Worm (Caenorhabditis elegans) whole organism, mixed stage, embryonic: ENCODE data around the gene str-106.

Experiments
- M03D4.4 ChIP-seq: sonication (generic microtip); optimal IDR thresholded peaks from 2 replicates; lab custom pipeline; 2017; ENCODE audit warnings: mild to moderate bottlenecking, missing genetic modification characterization, missing compliant biosample characterization
- bed-3 ChIP-seq: fragments of 200-800 bp; sonication (Bioruptor generic); optimal IDR thresholded peaks from 3 replicates; lab custom pipeline; 2018; ENCODE audit warnings: mild to moderate bottlenecking, missing genetic modification characterization, moderate library complexity, missing compliant biosample characterization
- blmp-1 ChIP-seq: fragments of 150-350 bp; optimal IDR thresholded peaks from 2 replicates; lab custom pipeline; 2014; ENCODE audit warnings: missing biosample characterization, missing genetic modification characterization
- ceh-39 ChIP-seq: fragments of 150-350 bp; optimal IDR thresholded peaks from 2 replicates; lab custom pipeline; 2014; ENCODE audit warnings: missing biosample characterization, missing genetic modification characterization
- ceh-43 ChIP-seq: fragments of 200-800 bp; sonication (Bioruptor generic); optimal IDR thresholded peaks from 2 replicates; lab custom pipeline; 2018; ENCODE audit warnings: mild to moderate bottlenecking, missing genetic modification characterization, moderate library complexity, missing compliant biosample characterization
- ceh-83 ChIP-seq: fragments of 200-800 bp; sonication (Bioruptor generic); optimal IDR thresholded peaks from 2 replicates; lab custom pipeline; 2018; ENCODE audit warnings: mild to moderate bottlenecking, missing genetic modification characterization, missing compliant biosample characterization
- ces-1 ChIP-seq: fragments of 150-350 bp; optimal IDR thresholded peaks from 2 replicates; lab custom pipeline; 2014; ENCODE audit warnings: missing biosample characterization, missing genetic modification reagents, missing genetic modification characterization
- cnd-1 ChIP-seq: fragments of 200-800 bp; sonication (Bioruptor generic); optimal IDR thresholded peaks from 2 replicates; lab custom pipeline; 2018; ENCODE audit warnings: mild to moderate bottlenecking, missing genetic modification characterization, missing compliant biosample characterization
- drap-1 ChIP-seq: fragments of 200-800 bp; sonication (Bioruptor generic); optimal IDR thresholded peaks from 3 replicates; lab custom pipeline; 2018; ENCODE audit warnings: mild to moderate bottlenecking, missing genetic modification characterization, missing compliant biosample characterization
- elt-1 ChIP-seq: sonication (generic microtip); optimal IDR thresholded peaks from 2 replicates; lab custom pipeline; 2017; ENCODE audit warnings: missing genetic modification characterization, mild to moderate bottlenecking, missing compliant biosample characterization, antibody characterized with exemption, moderate library complexity, borderline replicate concordance; ENCODE audit not compliant: insufficient read depth
- elt-3 ChIP-seq: fragments of 150-350 bp; optimal IDR thresholded peaks from 2 replicates; lab custom pipeline; 2014; ENCODE audit warnings: missing biosample characterization, missing genetic modification characterization
- flh-1 ChIP-seq: fragments of 200-800 bp; sonication (Bioruptor generic); optimal IDR thresholded peaks from 2 replicates; lab custom pipeline; 2018; ENCODE audit warnings: mild to moderate bottlenecking, missing genetic modification characterization, moderate library complexity, missing compliant biosample characterization
- ham-2 ChIP-seq: fragments of 200-800 bp; sonication (Bioruptor generic); optimal IDR thresholded peaks from 2 replicates; lab custom pipeline; 2018; ENCODE audit warnings: mild to moderate bottlenecking, missing genetic modification characterization, missing compliant biosample characterization
- hlh-1 ChIP-seq: fragments of 150-350 bp; optimal IDR thresholded peaks from 2 replicates; lab custom pipeline; 2014; ENCODE audit warnings: missing biosample characterization, missing genetic modification reagents, missing genetic modification characterization
- lin-13 ChIP-seq: fragments of 150-350 bp; optimal IDR thresholded peaks from 2 replicates; lab custom pipeline; 2014; ENCODE audit warnings: missing biosample characterization, missing genetic modification characterization
- lin-32 ChIP-seq: fragments of 200-800 bp; sonication (Bioruptor generic); optimal IDR thresholded peaks from 2 replicates; lab custom pipeline; 2018; ENCODE audit warnings: mild to moderate bottlenecking, missing genetic modification characterization, missing compliant biosample characterization
- lsy-2 ChIP-seq: fragments of 150-350 bp; optimal IDR thresholded peaks from 2 replicates; lab custom pipeline; 2014; ENCODE audit warnings: missing biosample characterization, missing genetic modification characterization
- mab-5 ChIP-seq: fragments of 150-350 bp; optimal IDR thresholded peaks from 2 replicates; lab custom pipeline; 2014; ENCODE audit warnings: missing biosample characterization, missing genetic modification characterization
- mep-1 ChIP-seq: fragments of 150-350 bp; optimal IDR thresholded peaks from 2 replicates; lab custom pipeline; 2017; ENCODE audit warnings: missing biosample characterization, missing genetic modification reagents, missing genetic modification characterization, inconsistent platforms
- mls-2 ChIP-seq: sonication (generic microtip); optimal IDR thresholded peaks from 2 replicates; lab custom pipeline; 2016; ENCODE audit warnings: mild to moderate bottlenecking, missing genetic modification characterization, moderate library complexity, missing compliant biosample characterization
- nhr-2 ChIP-seq: fragments of 150-350 bp; optimal IDR thresholded peaks from 2 replicates; lab custom pipeline; 2014; ENCODE audit warnings: missing biosample characterization, missing genetic modification characterization
- nhr-237 ChIP-seq: fragments of 150-350 bp; optimal IDR thresholded peaks from 2 replicates; lab custom pipeline; 2014; ENCODE audit warnings: missing biosample characterization, missing genetic modification characterization
- nhr-28 ChIP-seq: fragments of 150-350 bp; optimal IDR thresholded peaks from 2 replicates; lab custom pipeline; 2014; ENCODE audit warnings: missing biosample characterization, missing genetic modification characterization
- nhr-76 ChIP-seq: sonication (generic microtip); optimal IDR thresholded peaks from 2 replicates; lab custom pipeline; 2017; ENCODE audit warnings: missing biosample characterization, missing genetic modification characterization
- sem-2 ChIP-seq: fragments of 200-800 bp; sonication (Bioruptor generic); optimal IDR thresholded peaks from 2 replicates; lab custom pipeline; 2018; ENCODE audit warnings: mild to moderate bottlenecking, missing genetic modification characterization, missing compliant biosample characterization
- snpc-4 ChIP-seq: fragments of 150-350 bp; optimal IDR thresholded peaks from 2 replicates; lab custom pipeline; 2014; ENCODE audit warnings: missing biosample characterization, missing genetic modification characterization
- sptf-1 ChIP-seq: sonication (generic microtip); optimal IDR thresholded peaks from 2 replicates; lab custom pipeline; 2017; ENCODE audit warnings: mild to moderate bottlenecking, missing genetic modification characterization, moderate library complexity, missing compliant biosample characterization
- unc-120 ChIP-seq: sonication (generic microtip); optimal IDR thresholded peaks from 2 replicates; lab custom pipeline; 2017; ENCODE audit warnings: missing genetic modification characterization, missing compliant biosample characterization; ENCODE audit not compliant: poor library complexity, severe bottlenecking
- unc-39 ChIP-seq: fragments of 150-350 bp; optimal IDR thresholded peaks from 2 replicates; lab custom pipeline; 2014; ENCODE audit warnings: missing biosample characterization, missing genetic modification characterization
- unc-62 ChIP-seq: fragments of 150-350 bp; optimal IDR thresholded peaks from 2 replicates; lab custom pipeline; 2014; ENCODE audit warnings: missing biosample characterization, missing genetic modification reagents, missing genetic modification characterization
- ztf-11 ChIP-seq: fragments of 150-350 bp; optimal IDR thresholded peaks from 2 replicates; lab custom pipeline; 2014; ENCODE audit warnings: missing biosample characterization, missing genetic modification characterization

str-106 gene

ce11 chrV:16202618-16203017, 22.2 kb downstream of the str-106 start, which contains the start of gene F11A5.18:
Gene F11A5.18 (plus strand): TSS chrV:16202918.
- TF ChIP-seq nhr-76 (no peak), hlh-1 (tag; lab: Kevin White, UChicago) (no peak), ztf-11 (no peak), unc-39 (tag; lab: Kevin White, UChicago) (no peak), ceh-43 (GFP tag; lab: Kevin White, UChicago) (no peak), elt-3 (tag; lab: Kevin White, UChicago) (no peak), M03D4.4 (tag; lab: Kevin White, UChicago) (no peak), flh-1 (GFP tag; lab: Kevin White, UChicago) (no peak), sem-2 (GFP tag; lab: Kevin White, UChicago) (no peak)

DNA sequence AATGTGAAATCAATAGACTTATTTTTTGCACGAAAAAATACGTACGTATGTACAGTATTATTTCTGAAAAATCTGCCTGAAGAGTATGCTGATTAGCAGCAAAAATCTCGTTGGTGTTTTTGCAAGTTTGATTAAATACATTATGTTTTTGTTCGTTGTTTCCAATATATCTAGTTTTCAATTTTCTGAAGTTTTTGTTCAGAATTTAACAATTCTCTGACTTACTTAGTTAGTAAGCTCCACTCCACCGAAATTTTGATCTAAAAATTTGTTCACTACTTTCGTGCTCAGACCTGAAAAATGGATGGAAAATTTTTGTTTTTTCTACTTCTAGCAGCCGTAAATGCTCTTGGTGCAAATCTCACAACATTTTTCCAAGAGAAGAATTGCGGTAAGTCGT, 24.4 kb downstream of the str-106 start, which contains the start of gene irld-26:
irld-26 (plus strand) TSS at position 301 of the 400 bp plus-strand sequence.
- TF ChIP-seq snpc-4 (tag; lab: Kevin White, UChicago), result no peak
- TF ChIP-seq unc-62 (GFP tag; lab: Kevin White, UChicago), result no peak
- TF ChIP-seq ham-2 (GFP tag; lab: Kevin White, UChicago), result no peak
- TF ChIP-seq mep-1 (tag; lab: Kevin White, UChicago), result no peak
- TF ChIP-seq drap-1 (GFP tag; lab: Kevin White, UChicago), result no peak
- no peak for TF ChIP-seq ceh-39 (tag; lab: Kevin White, UChicago)
- no peak for TF ChIP-seq nhr-76
- TF ChIP-seq unc-120 (tag; lab: Kevin White, UChicago), result no peak
- TF ChIP-seq unc-39 (tag; lab: Kevin White, UChicago), result no peak
- TF ChIP-seq blmp-1 (tag; lab: Kevin White, UChicago), result no peak
- TF ChIP-seq nhr-237, result no peak
- TF ChIP-seq nhr-28, result no peak

- no peak for TF ChIP-seq mep-1 (tag; lab: Kevin White, UChicago)
- no peak for TF ChIP-seq nhr-28
- TF ChIP-seq sptf-1, result no peak
- TF ChIP-seq M03D4.4 (tag; lab: Kevin White, UChicago), result no peak
- TF ChIP-seq cnd-1 (tag; lab: Kevin White, UChicago), result no peak
- TF ChIP-seq blmp-1 (tag; lab: Kevin White, UChicago), result no peak
- no peak for TF ChIP-seq sem-2 (GFP tag; lab: Kevin White, UChicago)
- TF ChIP-seq unc-39 (tag; lab: Kevin White, UChicago), result no peak
- TF ChIP-seq bed-3, result no peak
- no peak for TF ChIP-seq mls-2 (tag; lab: Kevin White, UChicago)
- TF ChIP-seq ces-1 (GFP tag; lab: Kevin White, UChicago), result no peak
- TF ChIP-seq lin-13 (tag; lab: Kevin White, UChicago), result no peak
These were observed 29.4 kb downstream of the str-106 start, which contains the start of gene oac-15 for ce11 chrV:16209837-16210236. Gene oac-15 (minus strand): TSS chrV:16209937.

DNA sequence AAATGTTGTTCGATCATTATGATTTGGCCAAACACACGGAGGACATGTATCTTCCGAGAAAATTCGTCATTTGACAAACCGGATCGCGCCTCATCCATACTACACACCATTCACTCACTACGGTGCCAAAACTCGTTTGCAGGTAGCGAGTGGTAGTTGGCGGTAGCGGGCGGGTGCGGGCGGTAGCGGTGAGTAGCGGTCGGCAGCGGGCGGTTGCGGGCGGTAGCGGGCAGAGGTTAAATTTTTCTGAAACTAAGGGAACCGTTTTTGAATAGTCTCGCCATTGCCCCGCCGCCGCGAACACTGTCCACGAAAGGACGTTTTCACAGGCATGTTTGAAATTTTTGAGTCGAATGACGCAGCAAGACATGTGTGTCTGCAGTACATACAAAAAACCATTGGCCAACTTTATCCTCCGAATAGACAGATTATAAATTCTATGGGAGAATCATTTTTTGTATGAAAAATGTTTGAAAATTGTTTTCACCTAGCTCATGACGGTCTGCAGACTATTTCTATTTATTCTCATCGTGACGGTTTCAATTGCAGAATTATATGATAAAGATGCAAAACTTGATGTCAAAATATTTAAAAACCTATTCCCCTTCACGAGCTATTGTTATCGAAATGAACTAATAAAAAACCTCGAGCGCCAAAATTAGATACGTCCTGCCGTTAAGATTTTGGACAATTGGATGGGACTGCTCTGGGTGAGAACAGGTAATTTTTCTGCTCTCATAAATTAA, 30.0 kb downstream of the str-106 start, which contains the start of gene F11A5.16:
F11A5.16 (plus strand) TSS at position 696 of the 746 bp plus-strand sequence.
- TF ChIP-seq blmp-1 (tag; lab: Kevin White, UChicago) (no peak), ceh-83 (GFP tag; lab: Kevin White, UChicago) (no peak), nhr-76 (no peak), elt-1 (no peak), unc-120 (tag; lab: Kevin White, UChicago) (no peak), nhr-2 (no peak), ceh-43 (GFP tag; lab: Kevin White, UChicago) (no peak), drap-1 (GFP tag; lab: Kevin White, UChicago) (no peak), bed-3 (no peak), mab-5 (tag; lab: Kevin White, UChicago) (no peak)

ce11 chrV:16211713-16212112, 31.3 kb downstream of the str-106 start:
- TF ChIP-seq lin-32 (GFP tag; lab: Kevin White, UChicago) (no peak), lin-13 (tag; lab: Kevin White, UChicago) (no peak), lsy-2 (tag; lab: Kevin White, UChicago) (no peak), M03D4.4 (tag; lab: Kevin White, UChicago) (no peak)
- TF ChIP-seq, all 35 proteins: peak for 0
